Fruit fly (Drosophila melanogaster) whole organism, prepupa: ENCODE results near the gene ZnT86D.
A peak's percentile ranks its signal among the peaks of the same experiment; 100 is the strongest.

ENCODE experiments used
- Blimp-1 ChIP-seq: fragments of 200-800 bp; sonication (Bioruptor generic); optimal IDR thresholded peaks from 3 replicates; lab custom pipeline; 2017; ENCODE audit warnings: missing biosample characterization, missing genetic modification characterization, mild to moderate bottlenecking, moderate library complexity, missing genetic modification reagents
- CG11294 ChIP-seq: fragments of 200-800 bp; sonication (Bioruptor generic); IDR thresholded peaks from 2 replicates; pipeline ENCODE4 v1.3.6; 2022; ENCODE audit warnings: missing biosample characterization, missing genetic modification characterization
- CG11762 ChIP-seq: fragments of 200-800 bp; sonication (Bioruptor generic); optimal IDR thresholded peaks from 3 replicates; lab custom pipeline; 2016; ENCODE audit warnings: missing biosample characterization, missing genetic modification characterization; ENCODE audit not compliant: insufficient read depth
- CG3032 ChIP-seq: fragments of 200-800 bp; optimal IDR thresholded peaks from 2 replicates; lab custom pipeline; 2019; ENCODE audit warnings: missing biosample characterization, mild to moderate bottlenecking, missing genetic modification characterization, moderate library complexity
- CG31627 ChIP-seq: fragments of 200-800 bp; sonication (Bioruptor generic); optimal IDR thresholded peaks from 3 replicates; lab custom pipeline; 2016; ENCODE audit warnings: missing biosample characterization, missing genetic modification characterization
- CG3919 ChIP-seq: fragments of 200-800 bp; sonication (Bioruptor generic); optimal IDR thresholded peaks from 3 replicates; lab custom pipeline; 2016; ENCODE audit warnings: missing biosample characterization, missing genetic modification characterization
- CG4318 ChIP-seq: fragments of 200-800 bp; sonication (Bioruptor generic); optimal IDR thresholded peaks from 3 replicates; lab custom pipeline; 2017; ENCODE audit warnings: missing biosample characterization, mild to moderate bottlenecking, missing genetic modification characterization
- CG6854 ChIP-seq: fragments of 200-800 bp; sonication (Bioruptor generic); optimal IDR thresholded peaks from 2 replicates; lab custom pipeline; 2017; ENCODE audit warnings: missing biosample characterization, mild to moderate bottlenecking, missing genetic modification characterization
- CG8119 ChIP-seq: fragments of 200-800 bp; sonication (Bioruptor generic); IDR thresholded peaks from 3 replicates; pipeline ENCODE4 v1.3.6; 2022; ENCODE audit warnings: missing biosample characterization, missing genetic modification characterization
- CG8319 ChIP-seq: fragments of 200-800 bp; sonication (Bioruptor generic); optimal IDR thresholded peaks from 3 replicates; lab custom pipeline; 2016; ENCODE audit warnings: missing biosample characterization, missing genetic modification characterization
- CG8632 ChIP-seq: fragments of 200-800 bp; sonication (Bioruptor generic); optimal IDR thresholded peaks from 3 replicates; lab custom pipeline; 2016; ENCODE audit warnings: missing biosample characterization, missing genetic modification characterization
- CG9139 ChIP-seq: fragments of 200-800 bp; sonication (Bioruptor generic); optimal IDR thresholded peaks from 3 replicates; lab custom pipeline; 2017; ENCODE audit warnings: missing biosample characterization, mild to moderate bottlenecking, missing genetic modification characterization
- Eip93F ChIP-seq: fragments of 200-800 bp; sonication (Bioruptor generic); optimal IDR thresholded peaks from 2 replicates; lab custom pipeline; 2016; ENCODE audit warnings: missing biosample characterization, mild to moderate bottlenecking, missing genetic modification characterization
- Ets96B ChIP-seq: fragments of 200-800 bp; optimal IDR thresholded peaks from 2 replicates; lab custom pipeline; 2019; ENCODE audit warnings: missing biosample characterization, mild to moderate bottlenecking, missing genetic modification characterization, moderate library complexity
- Hr38 ChIP-seq: sonication (Bioruptor generic); optimal IDR thresholded peaks from 2 replicates; lab custom pipeline; 2016; ENCODE audit warnings: missing biosample characterization, missing genetic modification characterization
- Hr4 ChIP-seq: fragments of 200-800 bp; sonication (Bioruptor generic); optimal IDR thresholded peaks from 3 replicates; lab custom pipeline; 2016; ENCODE audit warnings: missing biosample characterization, missing genetic modification characterization
- Lpt ChIP-seq: fragments of 200-800 bp; sonication (Bioruptor generic); optimal IDR thresholded peaks from 3 replicates; lab custom pipeline; 2016; ENCODE audit warnings: missing biosample characterization, missing genetic modification characterization
- Met ChIP-seq: fragments of 200-800 bp; sonication (Bioruptor generic); optimal IDR thresholded peaks from 3 replicates; lab custom pipeline; 2016; ENCODE audit warnings: missing biosample characterization, missing genetic modification characterization
- OdsH ChIP-seq: fragments of 200-800 bp; sonication (Bioruptor generic); optimal IDR thresholded peaks from 3 replicates; lab custom pipeline; 2016; ENCODE audit warnings: missing biosample characterization, missing genetic modification characterization
- Smox ChIP-seq: fragments of 200-800 bp; sonication (Bioruptor generic); optimal IDR thresholded peaks from 3 replicates; lab custom pipeline; 2016; ENCODE audit warnings: missing biosample characterization, missing genetic modification characterization
- Sox102F ChIP-seq: fragments of 200-800 bp; sonication (Bioruptor generic); optimal IDR thresholded peaks from 2 replicates; lab custom pipeline; 2016; ENCODE audit warnings: missing biosample characterization, mild to moderate bottlenecking, missing genetic modification characterization
- Sox15 ChIP-seq: fragments of 200-800 bp; sonication (Bioruptor generic); optimal IDR thresholded peaks from 3 replicates; lab custom pipeline; 2016; ENCODE audit warnings: missing biosample characterization, missing genetic modification characterization
- achi ChIP-seq: fragments of 200-800 bp; sonication (Bioruptor generic); optimal IDR thresholded peaks from 3 replicates; lab custom pipeline; 2016; ENCODE audit warnings: missing biosample characterization, missing genetic modification characterization
- acj6 ChIP-seq: fragments of 200-800 bp; sonication (Bioruptor generic); optimal IDR thresholded peaks from 3 replicates; lab custom pipeline; 2016; ENCODE audit warnings: missing biosample characterization, missing genetic modification characterization
- eg ChIP-seq: fragments of 200-800 bp; sonication (Bioruptor generic); IDR thresholded peaks from 3 replicates; pipeline ENCODE4 v1.3.6; 2022; ENCODE audit warnings: missing biosample characterization, missing genetic modification characterization
- fd59A ChIP-seq: fragments of 200-800 bp; sonication (Bioruptor generic); optimal IDR thresholded peaks from 2 replicates; lab custom pipeline; 2017; ENCODE audit warnings: missing biosample characterization, mild to moderate bottlenecking, missing genetic modification characterization, missing genetic modification reagents
- fd85E ChIP-seq: fragments of 200-800 bp; sonication (Bioruptor generic); optimal IDR thresholded peaks from 3 replicates; lab custom pipeline; 2016; ENCODE audit warnings: missing biosample characterization, missing genetic modification characterization
- fkh ChIP-seq: fragments of 200-800 bp; sonication (Bioruptor generic); optimal IDR thresholded peaks from 3 replicates; lab custom pipeline; 2017; ENCODE audit warnings: missing biosample characterization, mild to moderate bottlenecking, missing genetic modification characterization, moderate library complexity
- pdm3 ChIP-seq: fragments of 200-800 bp; sonication (Bioruptor generic); optimal IDR thresholded peaks from 3 replicates; lab custom pipeline; 2016; ENCODE audit warnings: missing biosample characterization, missing genetic modification characterization
- svp ChIP-seq: fragments of 200-800 bp; sonication (Bioruptor generic); peaks from one replicate; lab custom pipeline; 2016; ENCODE audit warnings: missing biosample characterization, missing genetic modification characterization
- vri ChIP-seq: fragments of 200-800 bp; sonication (Bioruptor generic); optimal IDR thresholded peaks from 3 replicates; lab custom pipeline; 2016; ENCODE audit warnings: missing biosample characterization, mild to moderate bottlenecking, missing genetic modification characterization

The ZnT86D gene

DNA sequence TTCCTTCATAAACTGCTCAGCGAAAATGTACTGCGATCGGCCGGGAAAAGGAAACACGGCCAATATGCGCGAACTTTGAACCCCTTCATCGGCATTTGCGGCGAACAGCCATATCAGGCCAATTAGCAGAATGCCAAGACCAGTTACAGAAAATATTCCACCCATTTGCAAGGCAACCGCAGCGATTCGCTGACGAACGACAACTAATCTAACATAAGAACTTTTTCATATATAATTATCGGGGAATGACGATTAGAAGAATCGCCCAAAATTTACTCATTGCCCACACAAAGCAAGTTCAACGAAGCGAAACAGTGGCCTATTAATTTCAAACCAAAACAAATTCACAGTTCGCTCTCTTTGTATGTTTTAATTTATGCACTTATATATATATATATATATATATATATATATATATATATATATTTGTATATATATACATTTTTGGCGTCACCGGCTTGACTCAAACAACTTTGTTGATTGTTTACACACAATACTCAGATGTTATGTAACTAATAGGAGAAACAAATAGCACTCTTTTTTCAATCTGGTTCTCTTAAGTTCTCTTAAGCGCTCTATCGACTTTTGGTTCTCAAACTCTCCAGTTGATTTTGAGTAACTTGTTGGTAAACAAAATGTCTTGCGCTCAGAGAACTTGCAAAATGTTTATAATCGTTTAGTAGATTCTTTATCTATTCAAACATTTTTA, 41.7 kb downstream of the ZnT86D start, which contains the start of gene Ugt35A1:
Gene Ugt35A1, minus strand, starts transcription at position 205 of the 709 bp plus-strand sequence.
- TF ChIP-seq svp (GFP tag; lab: Kevin White, UChicago) (peak; percentile 42), achi (no peak), fd59A (GFP tag; lab: Kevin White, UChicago) (no peak), Lpt (GFP tag; lab: Kevin White, UChicago) (no peak), vri (GFP tag; lab: Kevin White, UChicago) (peak; percentile 75), fkh (GFP tag; lab: Kevin White, UChicago) (peak; percentile 48), CG8632 (GFP tag; lab: Kevin White, UChicago) (no peak)

DNA sequence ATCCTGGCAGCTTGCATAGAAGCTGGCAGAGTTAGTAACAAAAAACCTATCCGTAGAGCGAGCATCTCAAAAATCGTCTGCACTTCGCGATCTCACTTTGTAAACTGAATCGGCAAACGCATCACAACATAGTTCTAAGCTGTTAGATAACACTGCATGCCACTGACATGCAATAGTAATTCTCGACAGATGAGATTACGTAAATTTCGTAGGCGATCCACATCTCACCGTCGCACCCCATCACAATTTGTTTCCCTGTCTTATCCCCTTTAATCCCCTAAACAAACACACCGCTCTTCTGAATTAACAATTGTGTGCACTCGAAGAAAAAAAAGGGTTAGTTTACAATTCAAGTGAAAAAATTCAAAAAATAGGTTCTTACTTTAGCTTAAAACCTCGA, 44.2 kb downstream of the ZnT86D start, which contains the start of gene Ugt35B1:
Gene Ugt35B1, minus strand, starts transcription at position 101 of the 400 bp plus-strand sequence.
- TF ChIP-seq CG8119 (GFP tag; lab: Robert Waterston, UW), result no peak
- no peak for TF ChIP-seq vri (GFP tag; lab: Kevin White, UChicago)
- no peak for TF ChIP-seq eg (GFP tag; lab: Robert Waterston, UW)
- TF ChIP-seq Ets96B (tag; lab: Kevin White, UChicago), result no peak
- no peak for TF ChIP-seq Hr38
- TF ChIP-seq CG31627 (GFP tag; lab: Kevin White, UChicago), result no peak
- no peak for TF ChIP-seq svp (GFP tag; lab: Kevin White, UChicago)
- TF ChIP-seq fd85E (GFP tag; lab: Kevin White, UChicago), result no peak
- TF ChIP-seq Eip93F (GFP tag; lab: Kevin White, UChicago), result no peak
- no peak for TF ChIP-seq Met (GFP tag; lab: Kevin White, UChicago)
- TF ChIP-seq pdm3 (GFP tag; lab: Kevin White, UChicago), result no peak
- no peak for TF ChIP-seq CG3032
- no peak for TF ChIP-seq acj6 (GFP tag; lab: Kevin White, UChicago)
- no peak for TF ChIP-seq Sox15 (GFP tag; lab: Kevin White, UChicago)
- TF ChIP-seq Blimp-1 (GFP tag; lab: Kevin White, UChicago), result no peak
- TF ChIP-seq Lpt (GFP tag; lab: Kevin White, UChicago), result no peak
- no peak for TF ChIP-seq Smox (GFP tag; lab: Kevin White, UChicago)
- no peak for TF ChIP-seq fkh (GFP tag; lab: Kevin White, UChicago)
- TF ChIP-seq fd59A (GFP tag; lab: Kevin White, UChicago), result no peak
- no peak for TF ChIP-seq CG11294

DNA sequence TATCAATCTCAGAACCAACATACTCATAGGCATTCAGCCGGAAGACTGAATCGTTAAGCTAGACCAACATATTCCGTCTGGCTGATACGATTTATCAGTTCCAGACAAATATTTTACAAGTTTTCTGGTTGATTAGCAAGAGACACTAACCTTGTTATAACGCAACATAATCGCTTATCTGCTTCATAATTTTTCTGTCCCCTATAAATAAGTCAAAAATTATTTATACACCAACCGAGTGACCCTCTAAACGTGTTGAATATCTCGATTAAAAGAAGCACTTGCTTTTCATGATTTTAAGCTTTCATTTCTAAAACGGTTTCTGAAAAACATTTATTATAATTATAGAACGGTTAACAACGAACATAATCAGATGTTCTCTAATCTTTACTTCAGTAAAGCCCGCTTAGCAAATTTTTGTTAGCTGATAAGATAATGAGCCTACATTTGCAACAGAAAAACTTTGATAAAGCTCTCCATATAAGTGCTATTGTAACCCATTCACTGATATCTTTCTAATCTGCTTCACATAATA, 46.3 kb downstream of the ZnT86D start, which contains the start of gene Ugt35E2:
Gene Ugt35E2, minus strand, starts transcription at position 51 of the 535 bp plus-strand sequence.
- no peak for TF ChIP-seq CG8319 (GFP tag; lab: Kevin White, UChicago)
- TF ChIP-seq eg (GFP tag; lab: Robert Waterston, UW), result no peak
- TF ChIP-seq CG3919 (GFP tag; lab: Kevin White, UChicago), result no peak

- TF ChIP-seq CG4318 (GFP tag; lab: Kevin White, UChicago) (no peak), Sox102F (GFP tag; lab: Kevin White, UChicago) (no peak), CG11762 (GFP tag; lab: Kevin White, UChicago) (no peak), Hr4 (no peak), CG6854 (GFP tag; lab: Kevin White, UChicago) (no peak), CG9139 (GFP tag; lab: Kevin White, UChicago) (no peak), Sox15 (GFP tag; lab: Kevin White, UChicago) (no peak), fd85E (GFP tag; lab: Kevin White, UChicago) (no peak), OdsH (GFP tag; lab: Kevin White, UChicago) (no peak)
Observed at dm6 chr3R:11165974-11166373, 48.4 kb downstream of the ZnT86D start, which contains the start of gene Ugt35E1. TSS of gene Ugt35E1 (minus strand) at chr3R:11166074.
